Fruit fly (Drosophila melanogaster): ENCODE results near the gene CG33322.

Gene CG33322

DNA sequence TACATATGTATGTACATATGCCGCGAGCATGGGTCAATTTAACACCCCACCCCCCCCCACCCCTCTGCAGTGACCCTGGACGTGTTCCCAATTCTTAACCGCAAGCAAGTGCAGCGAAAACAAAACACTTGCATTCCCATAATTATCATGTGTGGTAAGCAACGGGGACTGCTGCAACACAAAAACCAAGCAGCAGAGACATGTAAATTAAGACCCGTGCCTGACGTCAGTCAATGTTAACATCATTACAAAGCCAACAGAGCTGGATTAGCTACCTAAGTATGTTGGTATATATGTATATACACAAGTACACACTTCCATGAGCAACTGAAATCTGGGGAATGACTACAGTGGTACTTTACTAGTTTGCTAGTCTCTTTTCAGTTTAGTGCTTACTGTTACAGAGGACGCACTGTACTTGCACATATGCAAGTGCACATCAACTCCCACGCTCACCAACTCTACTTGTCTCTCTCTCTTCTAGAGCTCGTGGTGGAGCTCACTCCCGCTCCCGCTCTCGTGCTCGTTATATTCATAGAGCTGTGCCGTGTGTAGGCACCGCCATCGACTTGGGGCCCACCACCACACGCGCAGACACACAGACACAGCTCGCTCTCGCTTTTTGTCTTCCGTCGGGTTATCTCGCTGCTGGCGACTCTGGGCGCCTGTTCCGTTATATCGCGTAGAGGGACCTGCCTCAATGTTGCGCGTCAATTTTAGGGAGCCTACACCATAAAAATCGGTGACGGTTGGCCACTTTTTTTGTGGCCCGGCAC, 5.4 kb upstream of the CG33322 start:
- TF ChIP-seq Myc (optimal IDR thresholded peaks at IDR 0.05) (no peak), ttk (optimal IDR thresholded peaks at IDR 0.05) (no peak), h (optimal IDR thresholded peaks at IDR 0.05) (no peak), psq (optimal IDR thresholded peaks at IDR 0.05) (no peak), insv (optimal IDR thresholded peaks at IDR 0.05) (no peak), Sin3A (optimal IDR thresholded peaks at IDR 0.05) (no peak)

- TF ChIP-seq Myc (optimal IDR thresholded peaks at IDR 0.05): no peak
- TF ChIP-seq ttk (optimal IDR thresholded peaks at IDR 0.05): no peak
Measured at dm6 chr2L:20820767-20821166, 4.7 kb upstream of the CG33322 start, which contains the start of gene CheB38c. Gene CheB38c (minus strand): TSS chr2L:20820867.

DNA sequence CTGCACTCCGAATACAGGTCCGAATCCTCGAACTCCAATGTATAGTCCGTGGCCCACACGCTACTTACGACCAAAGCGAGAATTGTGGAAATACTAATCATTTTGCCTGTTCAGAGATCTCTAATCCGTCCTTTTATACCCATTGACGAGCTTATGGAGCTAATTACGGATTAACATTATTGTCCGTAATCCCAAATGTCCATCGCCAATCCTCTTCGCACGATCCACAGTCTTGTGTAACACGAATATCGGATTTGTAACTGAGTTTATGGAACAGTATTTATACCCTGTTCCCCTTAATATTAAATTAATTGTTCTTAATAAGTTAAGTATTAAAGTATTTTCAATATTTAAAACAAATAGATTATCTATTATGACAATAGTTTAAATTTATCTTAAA, 2.4 kb upstream of the CG33322 start, which contains the start of gene CheB38a:
Gene CheB38a, minus strand, starts transcription at position 101 of the 400 bp plus-strand sequence.
- TF ChIP-seq Sin3A (optimal IDR thresholded peaks at IDR 0.05): no peak
- TF ChIP-seq psq (optimal IDR thresholded peaks at IDR 0.05): no peak
- TF ChIP-seq h (optimal IDR thresholded peaks at IDR 0.05): no peak
- TF ChIP-seq insv (optimal IDR thresholded peaks at IDR 0.05): no peak
- no peak for TF ChIP-seq Myc (optimal IDR thresholded peaks at IDR 0.05)
- no peak for TF ChIP-seq ttk (optimal IDR thresholded peaks at IDR 0.05)

- no peak for TF ChIP-seq Sin3A (optimal IDR thresholded peaks at IDR 0.05)
- no peak for TF ChIP-seq ttk (optimal IDR thresholded peaks at IDR 0.05)
- TF ChIP-seq insv (optimal IDR thresholded peaks at IDR 0.05): no peak
- TF ChIP-seq psq (optimal IDR thresholded peaks at IDR 0.05): no peak
- TF ChIP-seq Myc (optimal IDR thresholded peaks at IDR 0.05): no peak
Measured at dm6 chr2L:20817170-20817569, 1.1 kb upstream of the CG33322 start, which contains the start of gene CheB38b. Gene CheB38b (minus strand): TSS chr2L:20817270.

DNA sequence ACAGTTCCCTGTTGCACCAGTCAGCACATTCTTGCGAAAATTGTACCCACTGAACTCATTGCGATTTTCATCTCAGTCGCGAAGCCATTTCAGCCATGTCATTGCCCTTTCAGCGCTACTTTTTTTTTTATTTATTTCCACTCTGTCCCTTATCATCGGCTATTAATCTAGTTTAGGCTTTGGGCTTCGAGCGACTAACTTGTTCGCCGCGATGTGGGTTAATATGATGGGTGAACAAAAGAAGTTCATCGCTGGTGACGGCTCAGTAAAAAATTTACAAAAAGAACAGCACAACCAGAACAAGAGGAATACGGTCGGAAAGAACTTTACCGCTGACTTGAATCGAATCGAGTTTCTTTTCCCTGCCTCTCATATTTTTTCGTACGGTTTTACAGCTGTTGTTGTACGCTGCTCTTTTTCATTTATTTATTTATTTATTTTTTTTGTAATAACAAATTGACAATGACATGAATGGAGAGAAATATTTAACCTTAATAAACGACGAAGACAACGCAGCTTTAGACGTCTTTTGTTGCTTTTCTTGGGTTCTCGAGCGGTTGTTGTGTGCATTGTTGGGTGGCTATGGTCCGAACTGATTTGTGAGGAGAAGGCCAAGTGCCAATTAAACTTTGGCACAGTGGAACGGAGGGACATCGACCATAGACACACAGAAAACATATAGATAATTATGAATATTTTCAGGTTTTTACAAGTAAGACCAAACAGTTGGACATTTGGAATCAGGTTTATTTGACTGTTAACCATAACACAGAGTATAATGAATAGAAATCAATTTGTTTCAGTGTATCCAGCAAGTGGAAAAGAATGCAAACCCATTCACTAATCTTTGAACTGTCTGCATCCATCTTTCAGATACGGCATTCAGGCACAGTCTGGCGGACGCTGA, 3.5 kb downstream of the CG33322 start:
- TF ChIP-seq Myc (optimal IDR thresholded peaks at IDR 0.05): no peak
- TF ChIP-seq ttk (optimal IDR thresholded peaks at IDR 0.05): no peak
- TF ChIP-seq insv (optimal IDR thresholded peaks at IDR 0.05): no peak
- TF ChIP-seq Sin3A (optimal IDR thresholded peaks at IDR 0.05): no peak
- no peak for TF ChIP-seq psq (optimal IDR thresholded peaks at IDR 0.05)
- no peak for TF ChIP-seq h (optimal IDR thresholded peaks at IDR 0.05)

dm6 chr2L:20811039-20811652, 4.9 kb downstream of the CG33322 start:
- TF ChIP-seq psq (optimal IDR thresholded peaks at IDR 0.05) (no peak), Myc (optimal IDR thresholded peaks at IDR 0.05) (no peak), ttk (optimal IDR thresholded peaks at IDR 0.05) (no peak), Sin3A (optimal IDR thresholded peaks at IDR 0.05) (no peak), h (optimal IDR thresholded peaks at IDR 0.05) (no peak), insv (optimal IDR thresholded peaks at IDR 0.05) (no peak)

- TF ChIP-seq ttk (optimal IDR thresholded peaks at IDR 0.05) (no peak), h (optimal IDR thresholded peaks at IDR 0.05) (no peak), Myc (optimal IDR thresholded peaks at IDR 0.05) (no peak), psq (optimal IDR thresholded peaks at IDR 0.05) (no peak), Sin3A (optimal IDR thresholded peaks at IDR 0.05) (no peak), insv (optimal IDR thresholded peaks at IDR 0.05) (no peak)
Measured at dm6 chr2L:20809229-20809628, 6.8 kb downstream of the CG33322 start.

DNA sequence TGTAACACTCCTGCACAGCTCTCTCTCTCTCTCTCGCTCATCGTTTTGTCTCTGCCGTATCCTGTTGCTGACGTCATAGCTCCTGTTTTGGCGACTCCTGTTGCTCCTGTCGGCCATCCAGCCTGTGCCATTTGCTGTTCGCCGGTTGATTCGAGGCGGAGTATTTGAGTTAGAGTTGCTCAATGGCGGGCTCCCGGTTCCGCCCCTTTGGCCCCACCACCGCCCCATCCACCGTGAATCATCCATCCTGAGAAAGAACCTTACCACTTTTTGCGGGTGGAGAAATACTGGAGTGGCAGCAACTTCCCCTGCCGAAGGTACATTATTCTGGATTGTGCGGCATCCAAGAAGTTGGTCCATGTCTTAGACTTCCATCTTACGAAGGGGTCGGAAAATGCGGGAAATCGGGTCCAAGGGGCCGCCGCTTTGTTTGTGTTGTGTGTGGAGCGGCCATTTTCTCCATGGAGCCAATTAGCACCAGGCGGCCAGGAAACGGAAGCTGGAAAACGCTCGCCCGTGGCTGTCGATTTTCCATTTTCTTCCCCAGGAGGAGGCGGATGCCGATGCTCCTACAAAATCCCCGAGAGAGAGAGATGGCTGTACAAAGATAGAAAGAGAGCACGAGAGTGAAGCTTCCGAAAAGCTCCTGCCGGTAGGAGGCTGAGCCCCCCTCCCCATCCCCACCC, 7.4 kb downstream of the CG33322 start:
- TF ChIP-seq h (optimal IDR thresholded peaks at IDR 0.05): no peak
- no peak for TF ChIP-seq ttk (optimal IDR thresholded peaks at IDR 0.05)
- no peak for TF ChIP-seq Sin3A (optimal IDR thresholded peaks at IDR 0.05)
- no peak for TF ChIP-seq psq (optimal IDR thresholded peaks at IDR 0.05)

DNA sequence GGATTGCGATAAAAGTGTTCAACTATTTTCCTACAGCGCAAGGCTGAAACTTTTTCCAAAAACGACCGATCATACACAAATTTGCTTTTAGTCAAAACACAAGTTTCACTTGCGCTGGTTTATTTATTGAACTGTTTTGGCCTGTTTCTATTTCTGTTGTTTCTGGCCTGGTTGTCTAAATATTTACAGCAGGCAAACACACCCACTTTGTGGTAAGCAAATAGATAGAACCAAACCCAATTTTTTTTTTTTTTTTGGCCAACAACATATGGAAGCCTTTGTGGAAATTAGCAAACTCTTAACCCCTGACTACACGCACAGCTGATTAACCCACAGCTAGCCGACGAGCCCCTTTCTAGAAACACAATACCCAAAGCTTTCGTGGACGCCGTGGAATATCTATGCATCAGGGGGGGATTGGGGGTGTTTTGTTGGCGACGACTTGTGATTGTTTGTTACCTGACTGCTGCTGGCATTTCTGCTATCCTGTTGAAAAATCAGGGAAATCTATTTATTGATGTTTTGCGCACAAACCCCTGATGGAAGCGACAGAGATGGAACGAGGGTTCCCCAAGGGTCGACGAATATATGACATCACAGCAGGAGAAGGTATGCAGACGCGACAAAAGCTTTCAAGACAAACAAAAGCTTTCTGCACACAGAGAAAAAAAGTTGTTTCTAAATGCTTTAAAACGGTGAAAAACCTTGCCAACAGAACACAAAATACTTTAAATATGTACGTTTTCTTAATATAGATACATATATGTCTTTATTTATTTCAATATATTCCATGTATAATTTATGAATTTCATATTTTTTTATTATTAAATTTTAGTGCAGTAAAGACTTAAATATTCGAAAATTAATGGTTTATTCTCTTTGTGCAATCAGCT, 8.2 kb downstream of the CG33322 start:
- TF ChIP-seq Sin3A (optimal IDR thresholded peaks at IDR 0.05) (no peak), h (optimal IDR thresholded peaks at IDR 0.05) (no peak), psq (optimal IDR thresholded peaks at IDR 0.05) (no peak), ttk (optimal IDR thresholded peaks at IDR 0.05) (no peak), Myc (optimal IDR thresholded peaks at IDR 0.05) (no peak), insv (optimal IDR thresholded peaks at IDR 0.05) (no peak)

- TF ChIP-seq Myc (optimal IDR thresholded peaks at IDR 0.05) (no peak), insv (optimal IDR thresholded peaks at IDR 0.05) (no peak), h (optimal IDR thresholded peaks at IDR 0.05) (no peak), psq (optimal IDR thresholded peaks at IDR 0.05) (no peak), Sin3A (optimal IDR thresholded peaks at IDR 0.05) (no peak), ttk (optimal IDR thresholded peaks at IDR 0.05) (no peak)
Measured at dm6 chr2L:20806619-20807018, 9.4 kb downstream of the CG33322 start.

Measured in Kc167 (cell line).